Fruit fly (Drosophila melanogaster): ENCODE data around the gene CG7564.

DNA sequence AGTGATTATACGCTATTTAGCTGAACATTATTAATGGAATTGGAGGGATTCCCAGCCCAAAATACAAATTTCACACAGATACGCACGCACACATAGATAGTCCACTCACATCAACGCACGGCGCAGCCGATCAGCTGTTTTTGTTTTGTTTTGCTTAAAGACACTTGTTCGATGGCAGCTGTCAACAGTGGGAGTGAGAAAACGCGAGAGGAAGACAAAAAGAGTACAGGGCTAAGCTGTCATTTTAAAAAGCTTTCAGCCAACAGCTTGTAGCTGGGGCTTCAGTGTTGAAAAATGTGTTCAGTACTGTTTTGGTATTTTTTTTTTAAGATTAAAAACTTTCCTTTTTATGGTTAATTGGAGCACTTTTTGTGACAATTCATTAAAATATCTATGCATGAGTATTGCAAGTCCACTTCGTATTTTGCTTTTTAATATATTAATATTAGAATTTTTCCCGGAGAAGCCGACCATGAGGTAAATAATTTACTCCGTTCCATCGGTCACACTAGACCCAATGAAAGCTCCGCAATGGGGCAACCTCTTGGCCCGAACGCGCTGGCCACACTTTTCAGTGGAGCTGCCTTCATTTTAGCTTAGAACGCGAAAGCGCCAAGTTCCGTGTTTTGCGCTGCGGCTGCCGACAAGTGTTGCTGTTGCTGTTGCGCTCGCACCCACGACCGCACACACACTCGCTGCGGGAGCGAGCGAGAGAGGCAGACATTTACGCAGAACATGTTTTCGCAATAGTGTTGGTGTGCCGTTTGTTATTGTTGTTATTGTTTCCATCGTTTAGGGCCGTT lies 19.0 kb downstream of the CG7564 start:
- TF ChIP-seq CTCF (optimal IDR thresholded peaks at IDR 0.05) (no peak), CG8478 (optimal IDR thresholded peaks at IDR 0.05) (no peak)

Data from S2 (cell line).